Fruit fly (Drosophila melanogaster) whole organism, prepupa: ENCODE measurements around the gene CG6254.
A peak's percentile ranks its signal among the peaks of the same experiment; 100 is the strongest.

Experiments
- CG10631 ChIP-seq: fragments of 200-800 bp; sonication (Bioruptor generic); optimal IDR thresholded peaks from 2 replicates; lab custom pipeline; 2016; ENCODE audit warnings: missing biosample characterization, missing genetic modification characterization
- CG11902 ChIP-seq: fragments of 200-800 bp; sonication (Bioruptor generic); optimal IDR thresholded peaks from 3 replicates; lab custom pipeline; 2016; ENCODE audit warnings: missing biosample characterization, missing genetic modification characterization
- CG1621 ChIP-seq: fragments of 200-800 bp; sonication (Bioruptor generic); optimal IDR thresholded peaks from 3 replicates; lab custom pipeline; 2018; ENCODE audit warnings: missing biosample characterization, mild to moderate bottlenecking, missing genetic modification characterization
- CG16779 ChIP-seq: fragments of 200-800 bp; sonication (Bioruptor generic); optimal IDR thresholded peaks from 3 replicates; lab custom pipeline; 2017; ENCODE audit warnings: missing biosample characterization, mild to moderate bottlenecking, missing genetic modification characterization
- CG3032 ChIP-seq: fragments of 200-800 bp; optimal IDR thresholded peaks from 2 replicates; lab custom pipeline; 2019; ENCODE audit warnings: missing biosample characterization, mild to moderate bottlenecking, missing genetic modification characterization, moderate library complexity
- CG31627 ChIP-seq: fragments of 200-800 bp; sonication (Bioruptor generic); optimal IDR thresholded peaks from 3 replicates; lab custom pipeline; 2016; ENCODE audit warnings: missing biosample characterization, missing genetic modification characterization
- CG32006 ChIP-seq: fragments of 200-800 bp; sonication (Bioruptor generic); optimal IDR thresholded peaks from 3 replicates; lab custom pipeline; 2017; ENCODE audit warnings: missing biosample characterization, mild to moderate bottlenecking, missing genetic modification characterization
- CG34406 ChIP-seq: fragments of 200-800 bp; sonication (Bioruptor generic); optimal IDR thresholded peaks from 3 replicates; lab custom pipeline; 2016; ENCODE audit warnings: missing biosample characterization, missing genetic modification characterization
- CG3919 ChIP-seq: fragments of 200-800 bp; sonication (Bioruptor generic); optimal IDR thresholded peaks from 3 replicates; lab custom pipeline; 2016; ENCODE audit warnings: missing biosample characterization, missing genetic modification characterization
- CG4318 ChIP-seq: fragments of 200-800 bp; sonication (Bioruptor generic); optimal IDR thresholded peaks from 3 replicates; lab custom pipeline; 2017; ENCODE audit warnings: missing biosample characterization, mild to moderate bottlenecking, missing genetic modification characterization
- CG6276 ChIP-seq: fragments of 200-800 bp; sonication (Bioruptor generic); optimal IDR thresholded peaks from 2 replicates; lab custom pipeline; 2017; ENCODE audit warnings: missing biosample characterization, mild to moderate bottlenecking, missing genetic modification characterization
- CG6792 ChIP-seq: fragments of 200-800 bp; sonication (Bioruptor generic); optimal IDR thresholded peaks from 3 replicates; lab custom pipeline; 2016; ENCODE audit warnings: missing biosample characterization, missing genetic modification characterization
- CG6808 ChIP-seq: fragments of 200-800 bp; sonication (Bioruptor generic); optimal IDR thresholded peaks from 3 replicates; lab custom pipeline; 2017; ENCODE audit warnings: missing biosample characterization, missing genetic modification characterization, mild to moderate bottlenecking, moderate library complexity, missing genetic modification reagents
- CG6854 ChIP-seq: fragments of 200-800 bp; sonication (Bioruptor generic); optimal IDR thresholded peaks from 2 replicates; lab custom pipeline; 2017; ENCODE audit warnings: missing biosample characterization, mild to moderate bottlenecking, missing genetic modification characterization
- CG7368 ChIP-seq: fragments of 200-800 bp; sonication (Bioruptor generic); optimal IDR thresholded peaks from 3 replicates; lab custom pipeline; 2016; ENCODE audit warnings: missing biosample characterization, missing genetic modification characterization
- CG8119 ChIP-seq: fragments of 200-800 bp; sonication (Bioruptor generic); IDR thresholded peaks from 3 replicates; pipeline ENCODE4 v1.3.6; 2022; ENCODE audit warnings: missing biosample characterization, missing genetic modification characterization
- CG8319 ChIP-seq: fragments of 200-800 bp; sonication (Bioruptor generic); optimal IDR thresholded peaks from 3 replicates; lab custom pipeline; 2016; ENCODE audit warnings: missing biosample characterization, missing genetic modification characterization
- CG8632 ChIP-seq: fragments of 200-800 bp; sonication (Bioruptor generic); optimal IDR thresholded peaks from 3 replicates; lab custom pipeline; 2016; ENCODE audit warnings: missing biosample characterization, missing genetic modification characterization
- CG9139 ChIP-seq: fragments of 200-800 bp; sonication (Bioruptor generic); optimal IDR thresholded peaks from 3 replicates; lab custom pipeline; 2017; ENCODE audit warnings: missing biosample characterization, mild to moderate bottlenecking, missing genetic modification characterization
- Eip75B ChIP-seq: fragments of 200-800 bp; sonication (Bioruptor generic); optimal IDR thresholded peaks from 3 replicates; lab custom pipeline; 2016; ENCODE audit warnings: missing biosample characterization, missing genetic modification characterization
- Eip78C ChIP-seq: fragments of 200-800 bp; sonication (Bioruptor generic); peaks from one replicate; lab custom pipeline; 2016; ENCODE audit warnings: missing biosample characterization, missing genetic modification characterization
- Eip93F ChIP-seq: fragments of 200-800 bp; sonication (Bioruptor generic); optimal IDR thresholded peaks from 2 replicates; lab custom pipeline; 2016; ENCODE audit warnings: missing biosample characterization, mild to moderate bottlenecking, missing genetic modification characterization
- Ets21C ChIP-seq: fragments of 200-800 bp; sonication (Bioruptor generic); optimal IDR thresholded peaks from 3 replicates; lab custom pipeline; 2016; ENCODE audit warnings: missing biosample characterization, missing genetic modification characterization
- Ets96B ChIP-seq: fragments of 200-800 bp; optimal IDR thresholded peaks from 2 replicates; lab custom pipeline; 2019; ENCODE audit warnings: missing biosample characterization, mild to moderate bottlenecking, missing genetic modification characterization, moderate library complexity
- Hr38 ChIP-seq: sonication (Bioruptor generic); optimal IDR thresholded peaks from 2 replicates; lab custom pipeline; 2016; ENCODE audit warnings: missing biosample characterization, missing genetic modification characterization
- Lpt ChIP-seq: fragments of 200-800 bp; sonication (Bioruptor generic); optimal IDR thresholded peaks from 3 replicates; lab custom pipeline; 2016; ENCODE audit warnings: missing biosample characterization, missing genetic modification characterization
- Met ChIP-seq: fragments of 200-800 bp; sonication (Bioruptor generic); optimal IDR thresholded peaks from 3 replicates; lab custom pipeline; 2016; ENCODE audit warnings: missing biosample characterization, missing genetic modification characterization
- OdsH ChIP-seq: fragments of 200-800 bp; sonication (Bioruptor generic); optimal IDR thresholded peaks from 3 replicates; lab custom pipeline; 2016; ENCODE audit warnings: missing biosample characterization, missing genetic modification characterization
- Smox ChIP-seq: fragments of 200-800 bp; sonication (Bioruptor generic); optimal IDR thresholded peaks from 3 replicates; lab custom pipeline; 2016; ENCODE audit warnings: missing biosample characterization, missing genetic modification characterization
- Sox102F ChIP-seq: fragments of 200-800 bp; sonication (Bioruptor generic); optimal IDR thresholded peaks from 2 replicates; lab custom pipeline; 2016; ENCODE audit warnings: missing biosample characterization, mild to moderate bottlenecking, missing genetic modification characterization
- Sox14 ChIP-seq: fragments of 200-800 bp; sonication (Bioruptor generic); optimal IDR thresholded peaks from 3 replicates; lab custom pipeline; 2016; ENCODE audit warnings: missing biosample characterization, missing genetic modification characterization
- Sox15 ChIP-seq: fragments of 200-800 bp; sonication (Bioruptor generic); optimal IDR thresholded peaks from 3 replicates; lab custom pipeline; 2016; ENCODE audit warnings: missing biosample characterization, missing genetic modification characterization
- achi ChIP-seq: fragments of 200-800 bp; sonication (Bioruptor generic); optimal IDR thresholded peaks from 3 replicates; lab custom pipeline; 2016; ENCODE audit warnings: missing biosample characterization, missing genetic modification characterization
- acj6 ChIP-seq: fragments of 200-800 bp; sonication (Bioruptor generic); optimal IDR thresholded peaks from 3 replicates; lab custom pipeline; 2016; ENCODE audit warnings: missing biosample characterization, missing genetic modification characterization
- cyc ChIP-seq: fragments of 200-800 bp; sonication (Bioruptor generic); optimal IDR thresholded peaks from 3 replicates; lab custom pipeline; 2016; ENCODE audit warnings: missing biosample characterization, missing genetic modification characterization
- dsx ChIP-seq: fragments of 200-800 bp; optimal IDR thresholded peaks from 3 replicates; lab custom pipeline; 2019; ENCODE audit warnings: missing biosample characterization, mild to moderate bottlenecking, missing genetic modification characterization, moderate library complexity; ENCODE audit not compliant: poor library complexity, severe bottlenecking
- eg ChIP-seq: fragments of 200-800 bp; sonication (Bioruptor generic); IDR thresholded peaks from 3 replicates; pipeline ENCODE4 v1.3.6; 2022; ENCODE audit warnings: missing biosample characterization, missing genetic modification characterization
- fd59A ChIP-seq: fragments of 200-800 bp; sonication (Bioruptor generic); optimal IDR thresholded peaks from 2 replicates; lab custom pipeline; 2017; ENCODE audit warnings: missing biosample characterization, mild to moderate bottlenecking, missing genetic modification characterization, missing genetic modification reagents
- fkh ChIP-seq: fragments of 200-800 bp; sonication (Bioruptor generic); optimal IDR thresholded peaks from 3 replicates; lab custom pipeline; 2017; ENCODE audit warnings: missing biosample characterization, mild to moderate bottlenecking, missing genetic modification characterization, moderate library complexity
- net ChIP-seq: fragments of 200-800 bp; sonication (Bioruptor generic); optimal IDR thresholded peaks from 3 replicates; lab custom pipeline; 2016; ENCODE audit warnings: missing biosample characterization, missing genetic modification characterization
- pdm3 ChIP-seq: fragments of 200-800 bp; sonication (Bioruptor generic); optimal IDR thresholded peaks from 3 replicates; lab custom pipeline; 2016; ENCODE audit warnings: missing biosample characterization, missing genetic modification characterization
- salr ChIP-seq, 2 experiments: fragments of 200-800 bp; sonication (Bioruptor generic); optimal IDR thresholded peaks; 3 replicates each; lab custom pipeline; 2016 to 2018; ENCODE audit warnings: missing biosample characterization in 2 of 2, missing genetic modification characterization in 2 of 2, mild to moderate bottlenecking in 1 of 2
- topi ChIP-seq: fragments of 200-800 bp; sonication (Bioruptor generic); optimal IDR thresholded peaks from 3 replicates; lab custom pipeline; 2016; ENCODE audit warnings: missing biosample characterization, missing genetic modification characterization
- vri ChIP-seq: fragments of 200-800 bp; sonication (Bioruptor generic); optimal IDR thresholded peaks from 3 replicates; lab custom pipeline; 2016; ENCODE audit warnings: missing biosample characterization, mild to moderate bottlenecking, missing genetic modification characterization

The CG6254 gene

dm6 chr3R:10148376-10148887 lies 12.7 kb downstream of the CG6254 start:
- no peak for TF ChIP-seq Sox14 (GFP tag; lab: Kevin White, UChicago)
- no peak for TF ChIP-seq vri (GFP tag; lab: Kevin White, UChicago)
- no peak for TF ChIP-seq CG4318 (GFP tag; lab: Kevin White, UChicago)
- TF ChIP-seq Ets96B (tag; lab: Kevin White, UChicago) = no peak
- no peak for TF ChIP-seq CG1621 (tag; lab: Kevin White, UChicago)
- TF ChIP-seq dsx (GFP tag; lab: Kevin White, UChicago) = peak; percentile 81
- no peak for TF ChIP-seq Met (GFP tag; lab: Kevin White, UChicago)
- no peak for TF ChIP-seq topi (GFP tag; lab: Kevin White, UChicago)
- no peak for TF ChIP-seq Eip75B (GFP tag; lab: Kevin White, UChicago)
- no peak for TF ChIP-seq fd59A
- TF ChIP-seq CG31627 (GFP tag; lab: Kevin White, UChicago) = no peak
- no peak for TF ChIP-seq CG3032
- TF ChIP-seq CG6808 (GFP tag; lab: Kevin White, UChicago) = peak; percentile 16

- no peak for TF ChIP-seq Sox102F (GFP tag; lab: Kevin White, UChicago)
- no peak for TF ChIP-seq Hr38 (GFP tag; lab: Kevin White, UChicago)
- TF ChIP-seq Eip78C = peak; percentile 29
- TF ChIP-seq CG32006 = no peak
Observed at dm6 chr3R:10147176-10147575, 14.0 kb downstream of the CG6254 start.

- TF ChIP-seq CG16779 = peak; percentile 19
- TF ChIP-seq Ets21C (GFP tag; lab: Kevin White, UChicago) = peak; percentile 40
- TF ChIP-seq Sox15 (GFP tag; lab: Kevin White, UChicago) = no peak
- peak; percentile 8 for TF ChIP-seq CG6808 (GFP tag; lab: Kevin White, UChicago)
- peak; percentile 30 for TF ChIP-seq CG8632
- TF ChIP-seq Eip93F (GFP tag; lab: Kevin White, UChicago) = peak; percentile 65
- TF ChIP-seq pdm3 = peak; percentile 27
- TF ChIP-seq Sox102F (GFP tag; lab: Kevin White, UChicago) = peak; percentile 69
- TF ChIP-seq CG8119 (GFP tag; lab: Robert Waterston, UW) = 0 out of 3 replicates have a peak, but pooled peaks have one; percentile 28
- TF ChIP-seq vri (GFP tag; lab: Kevin White, UChicago) = peak; percentile 30
- peak; percentile 13 for TF ChIP-seq fkh
- peak; percentile 61 for TF ChIP-seq CG10631
- TF ChIP-seq eg (GFP tag; lab: Robert Waterston, UW) = peak; percentile 19; the same call in 1 of the 3 replicates
- no peak for TF ChIP-seq CG6792 (GFP tag; lab: Kevin White, UChicago)
- peak; percentile 34 for TF ChIP-seq CG34406 (GFP tag; lab: Kevin White, UChicago)
- TF ChIP-seq CG9139 (GFP tag; lab: Kevin White, UChicago) = no peak
- no peak for TF ChIP-seq Lpt
- peak; percentile 23 for TF ChIP-seq CG8319 (GFP tag; lab: Kevin White, UChicago)
- TF ChIP-seq CG4318 (GFP tag; lab: Kevin White, UChicago) = no peak
- TF ChIP-seq net (GFP tag; lab: Kevin White, UChicago) = peak; percentile 49
- TF ChIP-seq OdsH (GFP tag; lab: Kevin White, UChicago) = peak; percentile 61
- TF ChIP-seq cyc (GFP tag; lab: Kevin White, UChicago) = peak; percentile 43
- no peak for TF ChIP-seq salr (GFP tag; optimal IDR thresholded peaks at IDR 0.05; lab: Kevin White, UChicago)
- peak; percentile 61 for TF ChIP-seq Smox (GFP tag; lab: Kevin White, UChicago)
- peak; percentile 48 for TF ChIP-seq CG31627 (GFP tag; lab: Kevin White, UChicago)
- no peak for TF ChIP-seq Ets96B (tag; lab: Kevin White, UChicago)
- TF ChIP-seq CG11902 (GFP tag; lab: Kevin White, UChicago) = no peak
- no peak for TF ChIP-seq CG3032
- TF ChIP-seq Sox14 (GFP tag; lab: Kevin White, UChicago) = peak; percentile 50
- TF ChIP-seq CG1621 (tag; lab: Kevin White, UChicago) = no peak
- TF ChIP-seq CG3919 (GFP tag; lab: Kevin White, UChicago) = peak; percentile 54
- TF ChIP-seq Met (GFP tag; lab: Kevin White, UChicago) = peak; percentile 57
- TF ChIP-seq CG7368 = peak; percentile 13
- TF ChIP-seq Eip75B (GFP tag; lab: Kevin White, UChicago) = peak; percentile 43
- peak; percentile 65 for TF ChIP-seq acj6 (GFP tag; lab: Kevin White, UChicago)
- TF ChIP-seq CG6854 (GFP tag; lab: Kevin White, UChicago) = no peak
- peak; percentile 10 for TF ChIP-seq achi (GFP tag; lab: Kevin White, UChicago)
- TF ChIP-seq CG6276 (GFP tag; lab: Kevin White, UChicago) = peak; percentile 43
Observed at dm6 chr3R:10144103-10144998, 16.8 kb downstream of the CG6254 start, which contains the start of the genes TAF1B and Invadolysin. TAF1B (minus strand) TSS chr3R:10144184. Invadolysin (plus strand) TSS chr3R:10144668.
